Fruit fly (Drosophila melanogaster) Kc167 (cell line): Measurements from ENCODE around the gene CG11555.

Source experiments
- Myc ChIP-seq: fragments of >200 bp; optimal IDR thresholded peaks from 2 replicates; lab custom pipeline; 2017; ENCODE audit warnings: missing external identifiers
- Sin3A ChIP-seq: fragments of >200 bp; optimal IDR thresholded peaks from 2 replicates; lab custom pipeline; 2018; ENCODE audit warnings: missing external identifiers
- h ChIP-seq: fragments of >200 bp; optimal IDR thresholded peaks from 3 replicates; lab custom pipeline; 2018; ENCODE audit warnings: missing external identifiers
- insv ChIP-seq: fragments of >200 bp; optimal IDR thresholded peaks from 3 replicates; lab custom pipeline; 2018; ENCODE audit warnings: missing external identifiers
- psq ChIP-seq: fragments of >200 bp; optimal IDR thresholded peaks from 2 replicates; lab custom pipeline; 2017; ENCODE audit warnings: missing external identifiers
- ttk ChIP-seq: sonication (Bioruptor generic); optimal IDR thresholded peaks from 2 replicates; lab custom pipeline; 2017; ENCODE audit warnings: missing external identifiers

DNA sequence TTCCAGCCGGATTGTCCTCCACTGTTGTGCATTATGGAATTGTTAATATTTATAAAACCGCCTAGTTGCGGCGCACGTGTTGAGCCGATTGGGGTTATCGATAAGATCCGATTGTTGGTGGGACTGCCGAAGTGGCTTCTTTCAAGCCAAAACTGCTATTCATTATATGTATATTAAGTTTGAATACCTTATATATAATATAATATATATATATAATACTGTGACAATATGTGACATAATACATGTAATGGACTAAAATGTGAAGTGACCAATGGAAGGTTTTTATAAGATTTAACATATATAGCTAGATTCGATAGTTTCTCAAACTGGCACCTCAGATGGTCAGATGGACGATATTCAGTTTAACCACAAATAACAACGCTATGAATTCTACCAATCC is at the start of gene CG11555, which contains the start of gene mbm:
- no peak for TF ChIP-seq h (lab: Kevin White, UChicago)
- no peak for TF ChIP-seq Sin3A (lab: Kevin White, UChicago)
- no peak for TF ChIP-seq Myc (lab: Kevin White, UChicago)
- no peak for TF ChIP-seq insv
- TF ChIP-seq ttk, result no peak
- TF ChIP-seq psq (lab: Kevin White, UChicago), result no peak
